Fruit fly (Drosophila melanogaster) Kc167 (cell line): ENCODE measurements around the gene CG42327.

Experiments
- Myc ChIP-seq: fragments of >200 bp; optimal IDR thresholded peaks from 2 replicates; lab custom pipeline; 2017; ENCODE audit warnings: missing external identifiers
- Sin3A ChIP-seq: fragments of >200 bp; optimal IDR thresholded peaks from 2 replicates; lab custom pipeline; 2018; ENCODE audit warnings: missing external identifiers
- h ChIP-seq: fragments of >200 bp; optimal IDR thresholded peaks from 3 replicates; lab custom pipeline; 2018; ENCODE audit warnings: missing external identifiers
- insv ChIP-seq: fragments of >200 bp; optimal IDR thresholded peaks from 3 replicates; lab custom pipeline; 2018; ENCODE audit warnings: missing external identifiers
- psq ChIP-seq: fragments of >200 bp; optimal IDR thresholded peaks from 2 replicates; lab custom pipeline; 2017; ENCODE audit warnings: missing external identifiers
- ttk ChIP-seq: sonication (Bioruptor generic); optimal IDR thresholded peaks from 2 replicates; lab custom pipeline; 2017; ENCODE audit warnings: missing external identifiers

CG42327 gene

DNA sequence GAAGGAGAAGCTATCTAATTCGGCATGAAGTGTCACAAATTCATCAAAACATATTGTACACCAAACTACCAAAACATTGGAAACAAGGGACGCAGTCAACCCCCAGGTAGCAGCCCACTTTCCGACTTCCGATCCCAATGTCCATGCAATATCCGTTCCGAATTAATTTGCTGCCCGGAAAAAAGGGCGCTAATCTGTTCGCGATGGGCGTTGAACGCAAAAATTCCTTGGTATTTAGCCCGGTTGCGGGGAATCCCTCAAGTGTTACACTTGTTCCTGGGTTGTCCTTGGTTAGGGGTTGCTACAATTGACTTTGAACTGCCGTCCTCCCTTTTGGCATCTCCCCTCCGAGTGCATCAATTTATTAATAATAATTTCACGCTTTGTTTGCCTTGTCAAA, 36.6 kb downstream of the CG42327 start:
- no peak for TF ChIP-seq Myc (lab: Kevin White, UChicago)
- no peak for TF ChIP-seq Sin3A (lab: Kevin White, UChicago)
- TF ChIP-seq psq (lab: Kevin White, UChicago) = no peak
- TF ChIP-seq ttk (lab: Kevin White, UChicago) = no peak
- no peak for TF ChIP-seq h
- TF ChIP-seq insv (lab: Kevin White, UChicago) = no peak

DNA sequence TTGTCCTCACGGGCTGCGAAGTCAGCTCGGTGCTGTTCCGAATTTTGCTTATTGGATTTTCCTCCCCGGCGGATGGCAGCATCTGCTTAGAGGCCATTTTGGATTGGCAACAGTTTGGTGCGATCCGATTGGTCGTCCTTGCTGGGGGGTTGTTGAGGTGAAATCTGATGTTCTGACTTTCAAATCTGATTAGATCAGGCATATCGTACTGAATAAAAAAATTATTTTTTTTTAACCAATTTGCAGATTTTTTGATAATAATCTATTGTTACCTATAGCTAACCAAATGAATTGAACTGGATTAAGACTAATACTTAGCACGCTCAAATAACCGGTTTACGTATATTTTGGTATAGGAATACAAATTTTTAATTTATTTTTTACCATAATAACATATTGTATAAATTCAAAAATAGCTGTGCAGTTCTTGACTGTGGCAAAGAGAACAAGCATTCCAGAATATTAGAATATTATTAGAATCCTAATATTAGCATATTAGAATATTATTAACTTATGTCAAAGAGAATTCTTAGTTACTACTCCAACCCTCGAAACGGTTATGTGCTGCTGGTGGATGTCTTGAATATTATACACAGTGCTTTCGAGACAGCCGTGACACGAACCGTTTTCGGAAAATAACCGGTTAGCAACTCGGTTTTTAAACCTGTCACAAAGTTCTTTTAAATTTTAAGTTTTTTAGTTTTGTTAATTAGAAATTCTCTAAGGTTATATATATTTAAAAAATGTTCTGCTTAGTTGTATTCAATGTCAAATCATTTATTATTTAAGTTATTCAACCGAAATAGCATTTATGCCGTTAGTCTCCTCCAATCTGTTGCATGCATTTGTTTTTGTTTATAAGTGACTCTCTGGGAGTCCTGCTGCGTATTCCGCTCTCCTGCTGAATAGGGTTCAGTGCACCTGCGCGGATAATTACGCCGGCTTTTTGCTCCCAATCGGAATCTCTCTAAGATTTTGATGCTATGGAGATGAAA, 38.7 kb downstream of the CG42327 start, which contains the start of gene Fer3:
Fer3 (minus strand) TSS at position 1 of the 995 bp plus-strand sequence.
- TF ChIP-seq ttk (lab: Kevin White, UChicago) (no peak), psq (lab: Kevin White, UChicago) (no peak), insv (lab: Kevin White, UChicago) (no peak), Sin3A (lab: Kevin White, UChicago) (no peak), Myc (lab: Kevin White, UChicago) (no peak), h (no peak)

DNA sequence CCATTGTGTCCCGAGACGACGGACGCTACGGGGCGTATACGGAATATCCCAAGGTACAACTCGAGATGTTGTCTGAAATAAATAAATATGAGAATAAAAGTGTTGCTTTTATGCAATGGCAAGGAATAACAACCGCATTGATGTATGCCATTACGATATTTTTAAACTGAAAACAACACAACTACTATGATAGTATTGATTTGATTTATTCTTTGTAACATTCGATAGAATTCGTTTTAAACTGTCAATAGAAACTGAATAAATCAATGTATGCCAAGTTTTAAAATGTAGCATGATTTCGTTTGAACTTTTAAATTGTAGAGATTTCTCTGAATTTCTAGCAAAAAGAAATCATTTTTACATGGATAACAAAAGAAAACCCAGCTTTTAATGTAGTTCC, 40.3 kb downstream of the CG42327 start, which contains the start of gene CG14717:
CG14717 (plus strand) TSS at position 301 of the 400 bp plus-strand sequence.
- TF ChIP-seq Sin3A (lab: Kevin White, UChicago) (no peak), insv (lab: Kevin White, UChicago) (no peak)

DNA sequence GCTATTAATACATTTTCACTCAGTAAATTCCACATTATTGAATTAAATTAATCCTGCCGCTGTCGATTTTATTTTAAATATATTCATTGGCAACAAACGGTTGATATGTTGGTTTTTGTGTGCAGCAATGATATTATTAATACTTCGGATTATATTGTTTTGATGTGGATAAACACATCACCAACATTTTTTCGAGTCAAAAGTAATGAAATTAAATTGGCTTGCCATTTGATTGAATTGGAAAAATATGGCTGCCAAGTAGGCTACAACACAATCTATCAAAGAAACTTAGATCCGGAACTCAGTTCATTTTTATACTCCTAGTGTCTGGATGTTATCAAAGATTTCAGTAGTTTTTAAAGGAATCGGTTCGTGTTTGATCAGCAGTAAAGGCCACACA, 44.4 kb downstream of the CG42327 start, which contains the start of gene CG14718:
CG14718 (plus strand) TSS at position 301 of the 400 bp plus-strand sequence.
- TF ChIP-seq h (no peak), ttk (lab: Kevin White, UChicago) (no peak), insv (lab: Kevin White, UChicago) (no peak), Sin3A (lab: Kevin White, UChicago) (no peak), psq (lab: Kevin White, UChicago) (no peak), Myc (lab: Kevin White, UChicago) (no peak)

DNA sequence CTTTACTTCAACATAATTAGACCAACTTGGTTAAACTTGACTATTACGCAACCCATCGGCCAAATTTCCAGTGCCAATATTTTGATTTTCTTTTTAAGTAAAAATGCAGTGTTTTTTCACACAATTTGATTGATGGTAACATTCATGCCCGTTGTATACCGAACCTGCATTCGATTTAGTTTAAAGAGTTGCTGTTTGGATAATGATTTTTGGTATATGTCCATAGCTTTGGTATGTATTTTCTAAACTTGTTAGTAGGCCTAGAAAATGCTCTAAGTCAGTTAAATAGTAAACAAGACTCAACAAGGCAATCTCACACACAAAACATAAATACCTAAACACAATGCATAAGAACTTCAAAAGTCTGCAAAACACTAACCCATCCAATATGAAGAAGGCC, 47.8 kb downstream of the CG42327 start, which contains the start of gene I-t:
I-t (plus strand) TSS at position 301 of the 400 bp plus-strand sequence.
- TF ChIP-seq h (no peak), insv (lab: Kevin White, UChicago) (no peak), ttk (lab: Kevin White, UChicago) (no peak), psq (lab: Kevin White, UChicago) (no peak), Sin3A (lab: Kevin White, UChicago) (no peak), Myc (lab: Kevin White, UChicago) (no peak)

DNA sequence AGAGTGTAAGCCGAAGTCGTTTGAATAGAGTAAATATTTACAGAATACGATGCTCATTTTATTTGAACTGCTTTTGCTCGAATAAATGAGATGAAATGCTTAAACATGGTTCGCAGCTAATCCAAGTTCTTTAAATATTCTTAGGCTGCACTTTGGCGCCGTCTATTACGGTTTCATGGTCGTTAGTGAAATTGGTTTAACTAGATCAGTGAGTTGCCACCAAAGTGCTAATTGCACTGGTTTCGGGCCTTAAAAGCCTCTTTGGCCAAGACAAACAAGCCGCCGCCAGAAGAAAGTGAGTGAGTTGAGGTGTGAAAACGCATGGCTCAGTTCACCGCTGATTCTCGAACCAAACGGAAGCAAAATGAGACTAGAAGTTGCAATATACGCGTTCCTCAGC, 55.4 kb downstream of the CG42327 start, which contains the start of gene CG14720:
CG14720 (plus strand) TSS at position 301 of the 400 bp plus-strand sequence.
- TF ChIP-seq insv (lab: Kevin White, UChicago) (no peak), Sin3A (lab: Kevin White, UChicago) (no peak), h (no peak), ttk (lab: Kevin White, UChicago) (no peak)

DNA sequence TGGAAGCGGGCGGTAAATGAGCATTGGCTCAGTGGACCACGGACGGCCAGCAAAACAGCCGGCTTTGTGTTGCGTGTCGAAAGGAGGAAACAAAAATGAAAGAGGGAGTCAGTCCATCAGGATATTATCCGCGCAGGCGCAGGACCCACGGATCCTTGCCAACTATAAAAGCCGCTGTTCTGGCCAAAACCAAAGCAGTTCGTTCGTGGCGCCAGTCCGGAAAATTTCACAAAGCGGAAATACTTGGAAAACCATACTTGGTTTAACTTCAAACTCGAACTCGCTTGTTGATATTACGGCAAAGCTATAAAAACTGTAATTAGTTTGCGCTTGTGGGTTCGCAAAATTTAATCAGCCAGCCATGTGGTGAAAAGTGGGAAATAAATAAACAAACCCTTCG, 65.6 kb downstream of the CG42327 start, which contains the start of gene CG12594:
CG12594 (plus strand) TSS at position 142 of the 400 bp plus-strand sequence.
- TF ChIP-seq ttk (lab: Kevin White, UChicago) = no peak
- TF ChIP-seq Sin3A (lab: Kevin White, UChicago) = no peak
- TF ChIP-seq h = no peak
- TF ChIP-seq insv (lab: Kevin White, UChicago) = no peak
